Fruit fly (Drosophila melanogaster) whole organism, embryonic: ENCODE results near the gene CG34238.

Experiments used
- Atf3 ChIP-seq: fragments of 200-800 bp; sonication (Bioruptor generic); optimal IDR thresholded peaks from 3 replicates; lab custom pipeline; 2016; ENCODE audit warnings: missing biosample characterization, missing genetic modification characterization
- Blimp-1 ChIP-seq: fragments of 200-800 bp; sonication (Bioruptor generic); optimal IDR thresholded peaks from 3 replicates; lab custom pipeline; 2018; ENCODE audit warnings: missing biosample characterization, missing genetic modification characterization, mild to moderate bottlenecking, moderate library complexity, missing genetic modification reagents
- Bteb2 ChIP-seq: fragments of 200-800 bp; sonication (Bioruptor generic); optimal IDR thresholded peaks from 2 replicates; lab custom pipeline; 2016; ENCODE audit warnings: missing biosample characterization, missing genetic modification characterization
- CG1233 ChIP-seq: fragments of 200-800 bp; sonication (Bioruptor generic); optimal IDR thresholded peaks from 4 replicates; lab custom pipeline; 2018; ENCODE audit warnings: missing biosample characterization, mild to moderate bottlenecking, missing genetic modification characterization
- CG1529 ChIP-seq: fragments of 200-800 bp; sonication (Bioruptor generic); optimal IDR thresholded peaks from 3 replicates; lab custom pipeline; 2018; ENCODE audit warnings: missing biosample characterization, missing genetic modification characterization
- CG17802 ChIP-seq: fragments of 200-800 bp; sonication (Bioruptor generic); optimal IDR thresholded peaks from 2 replicates; lab custom pipeline; 2018; ENCODE audit warnings: missing biosample characterization, mild to moderate bottlenecking, missing genetic modification characterization, moderate library complexity
- CG17829 ChIP-seq: fragments of 200-800 bp; optimal IDR thresholded peaks from 2 replicates; lab custom pipeline; 2019; ENCODE audit warnings: missing biosample characterization, mild to moderate bottlenecking, missing genetic modification characterization, moderate library complexity
- CG18599 ChIP-seq: fragments of 200-800 bp; sonication (Bioruptor generic); optimal IDR thresholded peaks from 3 replicates; lab custom pipeline; 2017; ENCODE audit warnings: missing biosample characterization, missing genetic modification characterization, mild to moderate bottlenecking, moderate library complexity, missing genetic modification reagents
- CG2678 ChIP-seq: fragments of 200-800 bp; sonication (Bioruptor generic); optimal IDR thresholded peaks from 3 replicates; lab custom pipeline; 2019; ENCODE audit warnings: missing biosample characterization, mild to moderate bottlenecking, missing genetic modification characterization, moderate library complexity
- CG31441 ChIP-seq: fragments of 200-800 bp; sonication (Bioruptor generic); IDR thresholded peaks from 2 replicates; pipeline ENCODE4 v1.3.6; 2022; ENCODE audit warnings: missing biosample characterization, missing genetic modification characterization
- CG33213 ChIP-seq: fragments of 200-800 bp; sonication (Bioruptor generic); optimal IDR thresholded peaks from 3 replicates; lab custom pipeline; 2016; ENCODE audit warnings: missing biosample characterization, missing genetic modification characterization
- CG3726 ChIP-seq: fragments of 200-800 bp; sonication (Bioruptor generic); IDR thresholded peaks from 3 replicates; pipeline ENCODE4, ENCODE4 v1.3.6; 2022; ENCODE audit warnings: missing biosample characterization, missing genetic modification characterization
- CG42726 ChIP-seq: fragments of 200-800 bp; sonication (Bioruptor generic); IDR thresholded peaks from 2 replicates; pipeline ENCODE4 v1.3.6; 2022; ENCODE audit warnings: missing biosample characterization, missing genetic modification characterization; ENCODE audit not compliant: partially characterized antibody
- CG4360 ChIP-seq: fragments of 200-800 bp; sonication (Bioruptor generic); IDR thresholded peaks from 2 replicates; pipeline ENCODE4 v1.3.6; 2022; ENCODE audit warnings: missing biosample characterization, missing genetic modification characterization
- CG4707 ChIP-seq: fragments of 200-800 bp; sonication (Bioruptor generic); optimal IDR thresholded peaks from 2 replicates; lab custom pipeline; 2018; ENCODE audit warnings: missing biosample characterization, mild to moderate bottlenecking, missing genetic modification characterization, moderate library complexity
- CG6854 ChIP-seq: fragments of 200-800 bp; sonication (Bioruptor generic); optimal IDR thresholded peaks from 3 replicates; lab custom pipeline; 2017; ENCODE audit warnings: missing biosample characterization, mild to moderate bottlenecking, missing genetic modification characterization
- CG9437 ChIP-seq: fragments of 200-800 bp; sonication (Bioruptor generic); optimal IDR thresholded peaks from 2 replicates; lab custom pipeline; 2018; ENCODE audit warnings: missing biosample characterization, mild to moderate bottlenecking, missing genetic modification characterization
- CG9727 ChIP-seq: fragments of 200-800 bp; sonication (Bioruptor generic); optimal IDR thresholded peaks from 3 replicates; lab custom pipeline; 2017; ENCODE audit warnings: missing biosample characterization, mild to moderate bottlenecking, missing genetic modification characterization
- Camta ChIP-seq: fragments of 200-800 bp; sonication (Bioruptor generic); optimal IDR thresholded peaks from 2 replicates; lab custom pipeline; 2016; ENCODE audit warnings: missing biosample characterization, missing genetic modification characterization
- D19B ChIP-seq: fragments of 200-800 bp; sonication (Bioruptor generic); optimal IDR thresholded peaks from 2 replicates; lab custom pipeline; 2017; ENCODE audit warnings: missing biosample characterization, mild to moderate bottlenecking, missing genetic modification characterization
- Ets97D ChIP-seq: fragments of 200-800 bp; sonication (Bioruptor generic); optimal IDR thresholded peaks from 3 replicates; lab custom pipeline; 2016; ENCODE audit warnings: missing biosample characterization, missing genetic modification characterization
- HLH54F ChIP-seq: fragments of 200-800 bp; sonication (Bioruptor generic); optimal IDR thresholded peaks from 3 replicates; lab custom pipeline; 2016; ENCODE audit warnings: missing biosample characterization, missing genetic modification characterization
- Hand ChIP-seq: fragments of 200-800 bp; sonication (Bioruptor generic); optimal IDR thresholded peaks from 2 replicates; lab custom pipeline; 2017; ENCODE audit warnings: mild to moderate bottlenecking, missing biosample characterization, missing genetic modification reagents, missing genetic modification characterization
- HmgD ChIP-seq: fragments of 200-800 bp; sonication (Bioruptor generic); optimal IDR thresholded peaks from 3 replicates; lab custom pipeline; 2016; ENCODE audit warnings: missing biosample characterization, missing genetic modification characterization
- Hr3 ChIP-seq: fragments of 200-800 bp; sonication (Bioruptor generic); optimal IDR thresholded peaks from 3 replicates; lab custom pipeline; 2016; ENCODE audit warnings: missing biosample characterization, missing genetic modification characterization
- Hr39 ChIP-seq: fragments of >200 bp; optimal IDR thresholded peaks from 2 replicates; lab custom pipeline; 2017
- Hr51 ChIP-seq, 2 experiments: fragments of 200-800 bp; sonication (Bioruptor generic); optimal IDR thresholded peaks; 2 replicates in 1 of 2; 3 replicates in 1 of 2; lab custom pipeline; 2016 to 2018; ENCODE audit warnings: missing biosample characterization in 2 of 2, missing genetic modification characterization in 2 of 2, mild to moderate bottlenecking in 1 of 2, moderate library complexity in 1 of 2
- Med ChIP-seq: fragments of 200-800 bp; sonication (Bioruptor generic); peaks from one replicate; lab custom pipeline; 2016; ENCODE audit warnings: missing biosample characterization, missing genetic modification characterization, mild to moderate bottlenecking, inconsistent platforms, moderate library complexity
- Meics ChIP-seq: fragments of 200-800 bp; sonication (Bioruptor generic); optimal IDR thresholded peaks from 2 replicates; lab custom pipeline; 2017; ENCODE audit warnings: missing biosample characterization, mild to moderate bottlenecking, missing genetic modification characterization
- Oaz ChIP-seq: fragments of 200-800 bp; sonication (Bioruptor generic); IDR thresholded peaks from 2 replicates; pipeline ENCODE4 v1.3.6; 2022; ENCODE audit warnings: missing biosample characterization, missing genetic modification characterization
- Six4 ChIP-seq: fragments of 200-800 bp; sonication (Bioruptor generic); optimal IDR thresholded peaks from 2 replicates; lab custom pipeline; 2016; ENCODE audit warnings: missing biosample characterization, missing genetic modification characterization
- Xrp1 ChIP-seq: fragments of 200-800 bp; sonication (Bioruptor generic); IDR thresholded peaks from 2 replicates; pipeline ENCODE4 v1.3.6; 2022; ENCODE audit warnings: missing biosample characterization, missing genetic modification characterization
- bbx ChIP-seq: fragments of 200-800 bp; sonication (Bioruptor generic); IDR thresholded peaks from 2 replicates; pipeline ENCODE4 v1.3.6; 2022; ENCODE audit warnings: missing biosample characterization, missing genetic modification characterization; ENCODE audit not compliant: partially characterized antibody
- bowl ChIP-seq: fragments of 200-800 bp; sonication (Bioruptor generic); IDR thresholded peaks from 2 replicates; pipeline ENCODE4 v1.3.6; 2022; ENCODE audit warnings: missing biosample characterization, missing genetic modification characterization
- br ChIP-seq: fragments of >200 bp; optimal IDR thresholded peaks from 2 replicates; lab custom pipeline; 2017
- cad ChIP-seq: fragments of >200 bp; optimal IDR thresholded peaks from 2 replicates; lab custom pipeline; 2017; ENCODE audit warnings: missing biosample characterization, missing genetic modification characterization
- cato ChIP-seq: fragments of 200-800 bp; sonication (Bioruptor generic); optimal IDR thresholded peaks from 2 replicates; lab custom pipeline; 2016; ENCODE audit warnings: missing biosample characterization, missing genetic modification characterization, borderline replicate concordance
- chn ChIP-seq: fragments of 200-800 bp; sonication (Bioruptor generic); optimal IDR thresholded peaks from 2 replicates; lab custom pipeline; 2016; ENCODE audit warnings: missing biosample characterization, missing genetic modification characterization
- dysf ChIP-seq: fragments of 200-800 bp; sonication (Bioruptor generic); IDR thresholded peaks from 3 replicates; pipeline ENCODE4 v1.3.6; 2022; ENCODE audit warnings: missing biosample characterization, missing genetic modification characterization
- fru ChIP-seq: fragments of >200 bp; optimal IDR thresholded peaks from 2 replicates; lab custom pipeline; 2017
- grau ChIP-seq: fragments of 200-800 bp; optimal IDR thresholded peaks from 3 replicates; lab custom pipeline; 2019; ENCODE audit warnings: missing biosample characterization, mild to moderate bottlenecking, missing genetic modification characterization, moderate library complexity
- gsb-n ChIP-seq: fragments of 200-800 bp; sonication (Bioruptor generic); optimal IDR thresholded peaks from 3 replicates; lab custom pipeline; 2018; ENCODE audit warnings: missing biosample characterization, mild to moderate bottlenecking, missing genetic modification characterization
- lbe ChIP-seq: fragments of 200-800 bp; sonication (Bioruptor generic); optimal IDR thresholded peaks from 2 replicates; lab custom pipeline; 2016; ENCODE audit warnings: missing biosample characterization, mild to moderate bottlenecking, missing genetic modification characterization
- lola ChIP-seq, 3 experiments: fragments of >200 bp in 2 of 3; fragments of 200-800 bp in 1 of 3; sonication (Bioruptor generic) in 1 of 3; optimal IDR thresholded peaks; 2 replicates each; lab custom pipeline; 2017 to 2019; ENCODE audit warnings: missing biosample characterization in 3 of 3, missing genetic modification characterization in 3 of 3, mild to moderate bottlenecking in 1 of 3, moderate library complexity in 1 of 3
- pan ChIP-seq, 4 experiments: fragments of >200 bp in 3 of 4; fragments of 200-800 bp in 1 of 4; sonication (Bioruptor generic) in 1 of 4; optimal IDR thresholded peaks in 3 of 4; IDR thresholded peaks in 1 of 4; 2 replicates each; pipeline versions ENCODE4 v1.3.6 to Lab custom; 2017 to 2022; ENCODE audit warnings: missing biosample characterization in 2 of 4, missing genetic modification characterization in 2 of 4, mixed read lengths in 1 of 4
- pfk ChIP-seq: fragments of 200-800 bp; sonication (Bioruptor generic); optimal IDR thresholded peaks from 2 replicates; lab custom pipeline; 2018; ENCODE audit warnings: missing biosample characterization, mild to moderate bottlenecking, missing genetic modification characterization, moderate library complexity
- schlank ChIP-seq: fragments of 200-800 bp; sonication (Bioruptor generic); optimal IDR thresholded peaks from 2 replicates; lab custom pipeline; 2018; ENCODE audit warnings: missing biosample characterization, mild to moderate bottlenecking, missing genetic modification characterization
- sisA ChIP-seq: fragments of 200-800 bp; sonication (Bioruptor generic); IDR thresholded peaks from 2 replicates; pipeline ENCODE4 v1.3.6; 2022; ENCODE audit warnings: missing biosample characterization, missing genetic modification characterization
- sna ChIP-seq: fragments of 200-800 bp; sonication (Bioruptor generic); IDR thresholded peaks from 2 replicates; pipeline ENCODE4 v1.3.6; 2022; ENCODE audit warnings: missing biosample characterization, missing genetic modification characterization; ENCODE audit not compliant: partially characterized antibody
- z ChIP-seq: fragments of 200-800 bp; sonication (Bioruptor generic); IDR thresholded peaks from 3 replicates; pipeline ENCODE4 v1.3.6; 2022; ENCODE audit warnings: missing biosample characterization, missing genetic modification characterization

The CG34238 gene

DNA sequence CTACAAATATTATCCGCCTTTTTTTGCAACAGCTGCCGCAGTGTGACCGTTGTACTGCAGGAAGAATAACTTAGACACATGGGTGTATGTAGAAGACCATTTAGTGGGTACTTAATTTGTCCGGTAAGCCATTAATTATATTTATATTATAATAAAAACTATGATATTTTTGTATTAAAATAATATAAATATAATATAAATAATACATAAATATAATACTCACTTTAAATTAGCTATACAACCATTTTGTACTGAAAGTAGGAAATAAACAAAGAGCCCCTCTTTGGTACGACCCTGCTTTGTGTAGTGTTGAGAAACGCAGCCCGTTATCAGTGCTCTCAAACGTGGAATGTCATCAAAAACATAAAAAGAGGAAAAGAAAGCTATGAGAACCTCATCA, 11.5 kb downstream of the CG34238 start, which contains the start of gene Cnep1r2 (continued):
- TF ChIP-seq CG9437 (peak; percentile 93), CG6854 (peak; percentile 82), br (lab: Kevin White, UChicago) (no peak), CG17829 (peak; percentile 98), Hr3 (peak; percentile 98), lola (GFP tag; optimal IDR thresholded peaks at IDR 0.05; lab: Kevin White, UChicago) (peak in 1 of 3 experiments; percentile 97), Hand (peak; percentile 92), CG31441 (GFP tag; lab: Robert Waterston, UW) (peak; percentile 98), sna (GFP tag; lab: Robert Waterston, UW) (no peak), CG4360 (GFP tag; lab: Robert Waterston, UW) (peak; percentile 71), Xrp1 (peak; percentile 98), CG33213 (peak; percentile 31), gsb-n (tag; lab: Kevin White, UChicago) (peak; percentile 98), CG9727 (peak; percentile 96), Meics (peak; percentile 96), Oaz (GFP tag; lab: Robert Waterston, UW) (peak; percentile 73; the same call in 1 of the 2 replicates), cad (no peak), HmgD (GFP tag; lab: Kevin White, UChicago) (no peak), bbx (0 out of 2 replicates have a peak, but pooled peaks have one; percentile 20), Med (GFP tag; lab: Kevin White, UChicago) (peak; percentile 90), chn (GFP tag; lab: Kevin White, UChicago) (peak; percentile 70), HLH54F (GFP tag; lab: Kevin White, UChicago) (peak; percentile 81), schlank (tag; lab: Kevin White, UChicago) (peak; percentile 83), CG18599 (GFP tag; lab: Kevin White, UChicago) (peak; percentile 96), CG2678 (tag; lab: Kevin White, UChicago) (peak; percentile 98), CG17802 (tag; lab: Kevin White, UChicago) (peak; percentile 74), bowl (peak; percentile 65), CG1529 (GFP tag; lab: Kevin White, UChicago) (peak; percentile 85), cato (GFP tag; lab: Kevin White, UChicago) (peak; percentile 88), dysf (GFP tag; lab: Robert Waterston, UW) (peak; percentile 97), Hr51 (GFP tag; optimal IDR thresholded peaks at IDR 0.05; lab: Kevin White, UChicago) (peak; percentile 85 to 97), Blimp-1 (GFP tag; lab: Kevin White, UChicago) (peak; percentile 94), grau (peak; percentile 97), Camta (GFP tag; lab: Kevin White, UChicago) (peak; percentile 34), Hr39 (lab: Kevin White, UChicago) (no peak), pfk (GFP tag; lab: Kevin White, UChicago) (peak; percentile 59), CG3726 (GFP tag; lab: Robert Waterston, UW) (peak; percentile 88; the same call in 2 of the 3 replicates), CG42726 (GFP tag; lab: Robert Waterston, UW) (no peak), D19B (GFP tag; lab: Kevin White, UChicago) (peak; percentile 78), Ets97D (GFP tag; lab: Kevin White, UChicago) (peak; percentile 44), lbe (GFP tag; lab: Kevin White, UChicago) (peak; percentile 92), Bteb2 (GFP tag; lab: Kevin White, UChicago) (peak; percentile 40), Atf3 (GFP tag; lab: Kevin White, UChicago) (peak; percentile 56), CG1233 (GFP tag; lab: Kevin White, UChicago) (peak; percentile 96), pan (optimal IDR thresholded peaks at IDR 0.05; lab: Kevin White, UChicago) (no peak), pan (GFP tag; optimal IDR thresholded peaks at IDR 0.05 in 1 of 2, IDR thresholded peaks at IDR 0.05 in 1 of 2) (peak in 1 of 2 experiments; percentile 96), CG4707 (GFP tag; lab: Kevin White, UChicago) (peak; percentile 72), fru (no peak), Six4 (GFP tag; lab: Kevin White, UChicago) (peak; percentile 93), z (GFP tag; lab: Robert Waterston, UW) (no peak), sisA (GFP tag; lab: Robert Waterston, UW) (peak; percentile 94)
